Fruit fly (Drosophila melanogaster): ENCODE results near the gene Zpr1.

DNA sequence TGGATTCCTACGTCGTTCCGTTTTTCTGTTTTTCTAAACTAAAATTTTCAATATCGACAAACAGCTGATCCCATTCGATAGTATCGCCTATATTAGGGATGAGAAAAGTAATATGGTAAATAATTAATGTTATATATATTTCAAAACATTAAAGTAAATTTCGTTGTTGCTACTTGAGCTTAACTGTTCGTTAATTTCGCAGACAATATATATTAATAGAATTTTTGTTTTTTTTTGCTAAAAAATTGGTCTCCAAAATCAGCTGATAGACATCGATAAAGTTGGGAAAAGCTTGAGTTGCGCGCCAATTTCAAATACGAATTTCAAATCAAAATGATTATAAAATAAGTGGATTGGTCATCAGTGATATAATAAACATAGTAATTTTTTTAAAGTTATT is 34.5 kb upstream of the Zpr1 start, which contains the start of gene CG12118:
- TF ChIP-seq Myc (optimal IDR thresholded peaks at IDR 0.05) (no peak), Sin3A (optimal IDR thresholded peaks at IDR 0.05) (no peak)

Data from Kc167 (cell line).